Worm (Caenorhabditis elegans) whole organism, mixed stage, embryonic: ENCODE data around the gene dgk-3.
A peak's percentile ranks its signal among the peaks of the same experiment; 100 is the strongest.

Source experiments
- ceh-39 ChIP-seq: fragments of 150-350 bp; optimal IDR thresholded peaks from 2 replicates; lab custom pipeline; 2014; ENCODE audit warnings: missing biosample characterization, missing genetic modification characterization
- ces-1 ChIP-seq: fragments of 150-350 bp; optimal IDR thresholded peaks from 2 replicates; lab custom pipeline; 2014; ENCODE audit warnings: missing biosample characterization, missing genetic modification reagents, missing genetic modification characterization
- drap-1 ChIP-seq: fragments of 200-800 bp; sonication (Bioruptor generic); optimal IDR thresholded peaks from 3 replicates; lab custom pipeline; 2018; ENCODE audit warnings: mild to moderate bottlenecking, missing genetic modification characterization, missing compliant biosample characterization
- elt-1 ChIP-seq: sonication (generic microtip); optimal IDR thresholded peaks from 2 replicates; lab custom pipeline; 2017; ENCODE audit warnings: missing genetic modification characterization, mild to moderate bottlenecking, missing compliant biosample characterization, antibody characterized with exemption, moderate library complexity, borderline replicate concordance; ENCODE audit not compliant: insufficient read depth
- elt-3 ChIP-seq: fragments of 150-350 bp; optimal IDR thresholded peaks from 2 replicates; lab custom pipeline; 2014; ENCODE audit warnings: missing biosample characterization, missing genetic modification characterization
- ham-2 ChIP-seq: fragments of 200-800 bp; sonication (Bioruptor generic); optimal IDR thresholded peaks from 2 replicates; lab custom pipeline; 2018; ENCODE audit warnings: mild to moderate bottlenecking, missing genetic modification characterization, missing compliant biosample characterization
- lsy-2 ChIP-seq: fragments of 150-350 bp; optimal IDR thresholded peaks from 2 replicates; lab custom pipeline; 2014; ENCODE audit warnings: missing biosample characterization, missing genetic modification characterization
- nhr-12 ChIP-seq: fragments of 150-350 bp; optimal IDR thresholded peaks from 2 replicates; lab custom pipeline; 2014; ENCODE audit warnings: missing biosample characterization, missing genetic modification characterization
- nhr-2 ChIP-seq: fragments of 150-350 bp; optimal IDR thresholded peaks from 2 replicates; lab custom pipeline; 2014; ENCODE audit warnings: missing biosample characterization, missing genetic modification characterization
- nhr-237 ChIP-seq: fragments of 150-350 bp; optimal IDR thresholded peaks from 2 replicates; lab custom pipeline; 2014; ENCODE audit warnings: missing biosample characterization, missing genetic modification characterization
- nhr-28 ChIP-seq: fragments of 150-350 bp; optimal IDR thresholded peaks from 2 replicates; lab custom pipeline; 2014; ENCODE audit warnings: missing biosample characterization, missing genetic modification characterization
- unc-62 ChIP-seq: fragments of 150-350 bp; optimal IDR thresholded peaks from 2 replicates; lab custom pipeline; 2014; ENCODE audit warnings: missing biosample characterization, missing genetic modification reagents, missing genetic modification characterization

ce11 chrIII:9144744-9145390 lies 18.0 kb upstream of the dgk-3 start, which contains the start of the genes ZK512.2 and ZK512.4:
- no peak for TF ChIP-seq nhr-2 (tag; lab: Kevin White, UChicago)
- peak; percentile 24 for TF ChIP-seq lsy-2 (tag; lab: Kevin White, UChicago)
- TF ChIP-seq nhr-237 (tag; lab: Kevin White, UChicago), result no peak
- TF ChIP-seq elt-1 (tag; lab: Kevin White, UChicago), result no peak
- no peak for TF ChIP-seq drap-1 (GFP tag; lab: Kevin White, UChicago)
- no peak for TF ChIP-seq ham-2 (GFP tag; lab: Kevin White, UChicago)
- TF ChIP-seq nhr-12 (tag; lab: Kevin White, UChicago), result no peak
- TF ChIP-seq ceh-39 (tag; lab: Kevin White, UChicago), result no peak
- TF ChIP-seq unc-62 (GFP tag; lab: Kevin White, UChicago), result no peak
- TF ChIP-seq ces-1 (GFP tag; lab: Kevin White, UChicago), result peak; percentile 53
- no peak for TF ChIP-seq nhr-28
- no peak for TF ChIP-seq elt-3 (tag; lab: Kevin White, UChicago)
